Worm (Caenorhabditis elegans): ENCODE measurements around the gene pisy-1.

DNA sequence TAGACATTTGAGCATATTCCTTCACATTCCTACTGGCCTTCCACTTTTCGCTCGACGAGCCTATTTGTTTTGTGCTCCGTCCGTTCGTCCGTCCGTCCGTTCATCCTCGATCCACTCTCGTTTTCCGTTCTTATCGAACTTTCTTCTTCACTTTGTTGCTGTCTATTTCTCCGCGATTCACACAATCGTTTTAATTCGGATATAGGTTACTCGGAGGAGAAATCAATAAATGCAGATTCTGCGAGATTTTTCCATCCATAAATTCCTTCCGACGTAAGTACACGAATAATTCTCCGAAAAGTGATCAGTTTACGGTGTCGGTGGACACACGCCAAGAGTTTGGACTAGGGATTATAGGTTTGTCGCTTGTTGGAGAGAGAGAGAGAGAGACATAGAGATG lies 45.4 kb downstream of the pisy-1 start:
- TF ChIP-seq unc-55 (GFP tag; optimal IDR thresholded peaks at IDR 0.05), result no peak
- no peak for TF ChIP-seq odd-2 (tag; optimal IDR thresholded peaks at IDR 0.05)
- no peak for TF ChIP-seq hlh-8 (tag; optimal IDR thresholded peaks at IDR 0.05)
- TF ChIP-seq fax-1 (tag; optimal IDR thresholded peaks at IDR 0.05), result no peak
- TF ChIP-seq dmd-4 (tag; optimal IDR thresholded peaks at IDR 0.05; ENCODE audit: borderline replicate concordance), result no peak
- TF ChIP-seq fkh-10 (GFP tag; optimal IDR thresholded peaks at IDR 0.05), result no peak
- no peak for TF ChIP-seq unc-86 (tag; optimal IDR thresholded peaks at IDR 0.05)
- no peak for TF ChIP-seq ttx-3 (tag; optimal IDR thresholded peaks at IDR 0.05)
